Worm (Caenorhabditis elegans) whole organism, early embryonic: ENCODE results near the gene Y47D3A.1.

Source experiments
- B0310.2 ChIP-seq: sonication (generic microtip); optimal IDR thresholded peaks from 2 replicates; lab custom pipeline; 2016; ENCODE audit warnings: mild to moderate bottlenecking, missing genetic modification characterization, missing compliant biosample characterization
- F13C5.2 ChIP-seq: sonication (generic microtip); optimal IDR thresholded peaks from 2 replicates; lab custom pipeline; 2017; ENCODE audit warnings: mild to moderate bottlenecking, missing genetic modification characterization, inconsistent platforms, missing compliant biosample characterization
- aly-1 ChIP-seq: sonication (generic microtip); optimal IDR thresholded peaks from 2 replicates; lab custom pipeline; 2016; ENCODE audit warnings: missing genetic modification characterization, missing compliant biosample characterization
- ama-1 ChIP-seq: fragments of 150-350 bp; optimal IDR thresholded peaks from 2 replicates; lab custom pipeline; 2014
- ceh-13 ChIP-seq: fragments of 200-800 bp; sonication (Bioruptor generic); optimal IDR thresholded peaks from 2 replicates; lab custom pipeline; 2018; ENCODE audit warnings: mild to moderate bottlenecking, missing genetic modification characterization, missing compliant biosample characterization
- ceh-36 ChIP-seq: sonication (generic microtip); optimal IDR thresholded peaks from 2 replicates; lab custom pipeline; 2016; ENCODE audit warnings: missing genetic modification characterization, inconsistent platforms, missing compliant biosample characterization
- ets-7 ChIP-seq: sonication (generic microtip); optimal IDR thresholded peaks from 2 replicates; lab custom pipeline; 2016; ENCODE audit warnings: missing genotype, missing genetic modification characterization, missing compliant biosample characterization
- flt-1 ChIP-seq: fragments of 200-800 bp; sonication (Bioruptor generic); IDR thresholded peaks from 2 replicates; pipeline ENCODE4 v1.3.6; 2022; ENCODE audit warnings: missing genetic modification characterization, missing compliant biosample characterization
- hmbx-1 ChIP-seq: sonication (generic microtip); optimal IDR thresholded peaks from 2 replicates; lab custom pipeline; 2016; ENCODE audit warnings: mild to moderate bottlenecking, missing genetic modification characterization, missing compliant biosample characterization
- hmg-4 ChIP-seq: fragments of 200-800 bp; sonication (Bioruptor generic); optimal IDR thresholded peaks from 2 replicates; lab custom pipeline; 2018; ENCODE audit warnings: mild to moderate bottlenecking, missing genetic modification characterization, missing compliant biosample characterization
- hnd-1 ChIP-seq: sonication (generic microtip); optimal IDR thresholded peaks from 2 replicates; lab custom pipeline; 2016; ENCODE audit warnings: missing genetic modification characterization, missing compliant biosample characterization
- pes-1 ChIP-seq: fragments of 200-800 bp; sonication (Bioruptor generic); IDR thresholded peaks from 2 replicates; pipeline ENCODE4 v1.3.6; 2022; ENCODE audit warnings: missing genetic modification reagents, missing genetic modification characterization, missing compliant biosample characterization
- scrt-1 ChIP-seq: fragments of 200-800 bp; sonication (Bioruptor generic); IDR thresholded peaks from 2 replicates; pipeline ENCODE4 v1.3.6; 2022; ENCODE audit warnings: missing genetic modification characterization, missing compliant biosample characterization
- sea-1 ChIP-seq: fragments of 200-800 bp; sonication (Bioruptor generic); conservative IDR thresholded peaks from 2 replicates; pipeline ENCODE4 v1.3.6; 2022; ENCODE audit warnings: missing genetic modification characterization, missing compliant biosample characterization
- tbx-11 ChIP-seq: fragments of 200-800 bp; sonication (Bioruptor generic); IDR thresholded peaks from 2 replicates; pipeline ENCODE4 v1.3.6; 2022; ENCODE audit warnings: missing genetic modification characterization, missing compliant biosample characterization
- tbx-37 ChIP-seq: fragments of 200-800 bp; sonication (Bioruptor generic); conservative IDR thresholded peaks from 2 replicates; pipeline ENCODE4 v1.3.6; 2022; ENCODE audit warnings: missing genetic modification reagents, missing genetic modification characterization, missing compliant biosample characterization
- tra-4 ChIP-seq: sonication (generic microtip); optimal IDR thresholded peaks from 2 replicates; lab custom pipeline; 2017; ENCODE audit warnings: missing genetic modification characterization, missing compliant biosample characterization

Gene Y47D3A.1

ce11 chrIII:11110756-11111155, 30.9 kb downstream of the Y47D3A.1 start:
- 0 out of 2 replicates have a peak, but pooled peaks have one; percentile 20 for TF ChIP-seq flt-1
- no peak for TF ChIP-seq hmbx-1 (tag; lab: Kevin White, UChicago)
- TF ChIP-seq hmg-4 (GFP tag; lab: Kevin White, UChicago): peak; percentile 14
- 0 out of 2 replicates have a peak, but pooled peaks have one; percentile 43 for TF ChIP-seq sea-1 (GFP tag; lab: Robert Waterston, UW)
- TF ChIP-seq aly-1 (tag; lab: Kevin White, UChicago): no peak
- 0 out of 2 replicates have a peak, but pooled peaks have one; percentile 44 for TF ChIP-seq pes-1 (GFP tag; lab: Robert Waterston, UW)
- TF ChIP-seq ceh-13 (GFP tag; lab: Kevin White, UChicago): no peak
- peak; percentile 61; the same call in 1 of the 2 replicates for TF ChIP-seq scrt-1 (GFP tag; lab: Robert Waterston, UW)
- TF ChIP-seq F13C5.2 (tag; lab: Kevin White, UChicago): peak; percentile 36
- no peak for TF ChIP-seq B0310.2 (tag; lab: Kevin White, UChicago)

DNA sequence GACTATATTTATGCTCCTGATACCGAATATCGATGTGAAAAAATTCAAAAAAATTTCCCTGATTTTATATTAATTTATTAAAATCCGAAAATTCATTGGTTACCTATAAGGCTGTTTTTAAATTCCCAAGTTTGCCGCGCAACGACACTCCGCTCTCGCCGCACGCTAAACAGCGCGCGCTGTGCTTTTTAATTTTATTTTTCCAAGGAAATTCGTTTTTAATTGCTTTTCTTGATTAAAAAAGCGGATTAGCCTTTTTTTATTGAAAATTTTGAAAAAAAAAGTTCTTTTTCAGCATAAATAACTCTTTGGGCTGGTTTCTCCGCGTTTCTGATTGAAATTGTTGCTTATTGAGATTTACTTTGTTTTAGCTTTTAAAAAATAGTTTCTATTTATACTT, 34.3 kb downstream of the Y47D3A.1 start:
- TF ChIP-seq tbx-11 (no peak), hmbx-1 (tag; lab: Kevin White, UChicago) (no peak), B0310.2 (tag; lab: Kevin White, UChicago) (no peak), tbx-37 (GFP tag; lab: Robert Waterston, UW) (no peak), ceh-13 (GFP tag; lab: Kevin White, UChicago) (no peak), hnd-1 (tag; lab: Kevin White, UChicago) (no peak), pes-1 (GFP tag; lab: Robert Waterston, UW) (no peak), hmg-4 (GFP tag; lab: Kevin White, UChicago) (no peak), ceh-36 (tag; lab: Kevin White, UChicago) (no peak), ets-7 (tag; lab: Kevin White, UChicago) (no peak), tra-4 (tag; lab: Kevin White, UChicago) (no peak), sea-1 (GFP tag; lab: Robert Waterston, UW) (no peak), ama-1 (lab: Kevin White, UChicago) (no peak), aly-1 (tag; lab: Kevin White, UChicago) (no peak), F13C5.2 (tag; lab: Kevin White, UChicago) (no peak)

- no peak for TF ChIP-seq pes-1 (GFP tag; lab: Robert Waterston, UW)
- TF ChIP-seq sea-1 (GFP tag; lab: Robert Waterston, UW): no peak
- TF ChIP-seq B0310.2 (tag; lab: Kevin White, UChicago): no peak
- no peak for TF ChIP-seq ama-1 (lab: Kevin White, UChicago)
- no peak for TF ChIP-seq ceh-36 (tag; lab: Kevin White, UChicago)
- TF ChIP-seq hnd-1 (tag; lab: Kevin White, UChicago): no peak
- TF ChIP-seq hmbx-1 (tag; lab: Kevin White, UChicago): no peak
Measured at ce11 chrIII:11101246-11101645, 40.4 kb downstream of the Y47D3A.1 start.

DNA sequence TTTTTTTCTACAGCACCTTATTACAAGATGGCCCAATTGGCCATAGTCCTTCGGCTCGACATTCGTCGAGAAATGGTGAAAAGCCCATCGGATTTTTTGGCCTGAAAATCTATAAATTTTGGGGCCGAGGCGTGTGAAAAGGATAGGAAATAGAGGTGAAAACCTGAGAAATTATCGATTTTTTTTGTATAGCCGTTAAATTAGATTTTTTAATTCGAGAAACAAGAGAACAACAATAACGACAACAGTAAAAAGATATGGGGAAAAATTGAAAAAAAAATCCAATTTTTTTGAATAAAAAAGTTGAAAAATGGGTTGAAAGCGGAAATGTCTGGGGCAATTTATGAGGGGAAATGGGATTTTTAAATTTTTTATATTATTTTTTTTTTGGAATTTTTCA, 41.8 kb downstream of the Y47D3A.1 start, which contains the start of gene hmt-1:
Gene hmt-1 (minus strand): TSS at position 101 of the 400 bp plus-strand sequence.
- no peak for TF ChIP-seq sea-1 (GFP tag; lab: Robert Waterston, UW)
- TF ChIP-seq ceh-36 (tag; lab: Kevin White, UChicago): no peak
- TF ChIP-seq aly-1 (tag; lab: Kevin White, UChicago): no peak
- no peak for TF ChIP-seq B0310.2 (tag; lab: Kevin White, UChicago)
- no peak for TF ChIP-seq scrt-1 (GFP tag; lab: Robert Waterston, UW)
- TF ChIP-seq flt-1: no peak
- no peak for TF ChIP-seq tbx-11
- no peak for TF ChIP-seq F13C5.2 (tag; lab: Kevin White, UChicago)
- TF ChIP-seq ets-7 (tag; lab: Kevin White, UChicago): no peak
- TF ChIP-seq ama-1 (lab: Kevin White, UChicago): no peak
- TF ChIP-seq tbx-37 (GFP tag; lab: Robert Waterston, UW): no peak
- TF ChIP-seq ceh-13 (GFP tag; lab: Kevin White, UChicago): no peak
- TF ChIP-seq pes-1 (GFP tag; lab: Robert Waterston, UW): no peak
- no peak for TF ChIP-seq hmbx-1 (tag; lab: Kevin White, UChicago)
- TF ChIP-seq tra-4 (tag; lab: Kevin White, UChicago): no peak
- TF ChIP-seq hnd-1 (tag; lab: Kevin White, UChicago): no peak
- no peak for TF ChIP-seq hmg-4 (GFP tag; lab: Kevin White, UChicago)

- no peak for TF ChIP-seq F13C5.2 (tag; lab: Kevin White, UChicago)
- TF ChIP-seq tbx-37 (GFP tag; lab: Robert Waterston, UW): no peak
- no peak for TF ChIP-seq ets-7 (tag; lab: Kevin White, UChicago)
- no peak for TF ChIP-seq B0310.2 (tag; lab: Kevin White, UChicago)
- TF ChIP-seq ceh-13 (GFP tag; lab: Kevin White, UChicago): no peak
- no peak for TF ChIP-seq tra-4 (tag; lab: Kevin White, UChicago)
- no peak for TF ChIP-seq pes-1 (GFP tag; lab: Robert Waterston, UW)
- TF ChIP-seq hmg-4 (GFP tag; lab: Kevin White, UChicago): no peak
- TF ChIP-seq sea-1 (GFP tag; lab: Robert Waterston, UW): no peak
Measured at ce11 chrIII:11095687-11096086, 46.0 kb downstream of the Y47D3A.1 start.

DNA sequence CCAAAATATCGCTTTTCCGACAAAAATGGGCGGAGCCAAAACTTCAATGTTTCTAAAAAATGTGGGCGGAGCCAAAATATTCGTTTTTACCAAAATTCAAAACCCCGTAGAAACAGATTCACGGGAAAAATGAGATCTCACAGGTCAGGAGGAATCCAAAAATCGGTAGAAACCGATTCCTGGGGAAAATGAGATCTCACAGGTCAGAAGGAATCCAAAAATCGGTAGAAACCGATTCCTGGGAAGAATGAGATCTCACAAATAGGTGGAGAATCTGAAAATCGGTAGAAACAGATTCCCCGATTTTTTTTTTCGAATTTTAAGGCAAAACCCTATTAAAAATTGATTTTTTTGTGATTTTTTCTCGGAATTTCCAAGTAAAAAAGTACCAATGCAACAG, 48.2 kb downstream of the Y47D3A.1 start:
- no peak for TF ChIP-seq B0310.2 (tag; lab: Kevin White, UChicago)
- TF ChIP-seq hmbx-1 (tag; lab: Kevin White, UChicago): no peak
- TF ChIP-seq pes-1 (GFP tag; lab: Robert Waterston, UW): peak; percentile 69
- TF ChIP-seq ceh-13 (GFP tag; lab: Kevin White, UChicago): no peak
- no peak for TF ChIP-seq ceh-36 (tag; lab: Kevin White, UChicago)
- TF ChIP-seq ets-7 (tag; lab: Kevin White, UChicago): no peak

- TF ChIP-seq aly-1 (tag; lab: Kevin White, UChicago): no peak
- TF ChIP-seq tbx-37 (GFP tag; lab: Robert Waterston, UW): no peak
- TF ChIP-seq ceh-36 (tag; lab: Kevin White, UChicago): no peak
- no peak for TF ChIP-seq tbx-11
- no peak for TF ChIP-seq F13C5.2 (tag; lab: Kevin White, UChicago)
- TF ChIP-seq flt-1: no peak
- no peak for TF ChIP-seq hmg-4 (GFP tag; lab: Kevin White, UChicago)
- peak; percentile 4 for TF ChIP-seq hnd-1 (tag; lab: Kevin White, UChicago)
- TF ChIP-seq ceh-13 (GFP tag; lab: Kevin White, UChicago): peak; percentile 56
- no peak for TF ChIP-seq B0310.2 (tag; lab: Kevin White, UChicago)
- TF ChIP-seq sea-1 (GFP tag; lab: Robert Waterston, UW): no peak
- TF ChIP-seq scrt-1 (GFP tag; lab: Robert Waterston, UW): no peak
- TF ChIP-seq ama-1 (lab: Kevin White, UChicago): no peak
- peak; percentile 62; the same call in 1 of the 2 replicates for TF ChIP-seq pes-1 (GFP tag; lab: Robert Waterston, UW)
- no peak for TF ChIP-seq tra-4 (tag; lab: Kevin White, UChicago)
- no peak for TF ChIP-seq hmbx-1 (tag; lab: Kevin White, UChicago)
- TF ChIP-seq ets-7 (tag; lab: Kevin White, UChicago): peak; percentile 65
Measured at ce11 chrIII:11091651-11092278, 49.9 kb downstream of the Y47D3A.1 start.
